Fruit fly (Drosophila melanogaster) whole organism, pupa: ENCODE measurements around the gene unc-13.
"Not testable (repeated sequence)": the region's sequence is repeated elsewhere in the genome, so short reads cannot be mapped to it uniquely, and the experiment has no call there.

Experiments
- CG10348 ChIP-seq: fragments of 200-800 bp; sonication (Bioruptor generic); IDR thresholded peaks from 2 replicates; pipeline ENCODE4 v1.3.6; 2022; ENCODE audit warnings: missing biosample characterization, missing genetic modification characterization
- CG12605 ChIP-seq: fragments of 200-800 bp; sonication (Bioruptor generic); IDR thresholded peaks from 2 replicates; pipeline ENCODE4 v1.3.6; 2022; ENCODE audit warnings: missing biosample characterization, missing genetic modification characterization
- CG13204 ChIP-seq: fragments of 200-800 bp; sonication (Bioruptor generic); optimal IDR thresholded peaks from 2 replicates; lab custom pipeline; 2018; ENCODE audit warnings: missing biosample characterization, mild to moderate bottlenecking, missing genetic modification characterization, moderate library complexity
- CG14655 ChIP-seq: fragments of 200-800 bp; sonication (Bioruptor generic); optimal IDR thresholded peaks from 3 replicates; lab custom pipeline; 2017; ENCODE audit warnings: mild to moderate bottlenecking, missing biosample characterization, missing genetic modification reagents, missing genetic modification characterization
- CG15710 ChIP-seq: fragments of 200-800 bp; sonication (Bioruptor generic); optimal IDR thresholded peaks from 2 replicates; lab custom pipeline; 2018; ENCODE audit warnings: missing biosample characterization, mild to moderate bottlenecking, missing genetic modification characterization, moderate library complexity
- CG17806 ChIP-seq: fragments of 200-800 bp; sonication (Bioruptor generic); optimal IDR thresholded peaks from 2 replicates; lab custom pipeline; 2018; ENCODE audit warnings: missing biosample characterization, mild to moderate bottlenecking, missing genetic modification characterization, moderate library complexity
- CG32121 ChIP-seq: fragments of 200-800 bp; sonication (Bioruptor generic); IDR thresholded peaks from 2 replicates; pipeline ENCODE4 v1.3.6; 2022; ENCODE audit warnings: missing biosample characterization, missing genetic modification characterization
- CG34367 ChIP-seq: fragments of 200-800 bp; sonication (Bioruptor generic); optimal IDR thresholded peaks from 2 replicates; lab custom pipeline; 2018; ENCODE audit warnings: missing biosample characterization, mild to moderate bottlenecking, missing genetic modification characterization
- CG4496 ChIP-seq: fragments of 200-800 bp; sonication (Bioruptor generic); IDR thresholded peaks from 3 replicates; pipeline ENCODE4 v1.3.6; 2022; ENCODE audit warnings: missing biosample characterization, missing genetic modification characterization
- CG8159 ChIP-seq: fragments of 200-800 bp; sonication (Bioruptor generic); optimal IDR thresholded peaks from 3 replicates; lab custom pipeline; 2018; ENCODE audit warnings: missing biosample characterization, mild to moderate bottlenecking, missing genetic modification characterization, moderate library complexity
- CG8301 ChIP-seq: fragments of 200-800 bp; sonication (Bioruptor generic); optimal IDR thresholded peaks from 2 replicates; lab custom pipeline; 2018; ENCODE audit warnings: missing biosample characterization, mild to moderate bottlenecking, missing genetic modification characterization
- CG9948 ChIP-seq: fragments of 200-800 bp; sonication (Bioruptor generic); optimal IDR thresholded peaks from 2 replicates; lab custom pipeline; 2018; ENCODE audit warnings: missing biosample characterization, mild to moderate bottlenecking, missing genetic modification characterization, moderate library complexity
- D1 ChIP-seq: fragments of 200-800 bp; sonication (Bioruptor generic); optimal IDR thresholded peaks from 2 replicates; lab custom pipeline; 2018; ENCODE audit warnings: missing biosample characterization, mild to moderate bottlenecking, missing genetic modification characterization, moderate library complexity
- EcR ChIP-seq: fragments of 200-800 bp; sonication (Bioruptor generic); optimal IDR thresholded peaks from 3 replicates; lab custom pipeline; 2019; ENCODE audit warnings: missing biosample characterization, missing genetic modification characterization, mild to moderate bottlenecking, moderate library complexity, missing genetic modification reagents
- Ets98B ChIP-seq: fragments of 200-800 bp; sonication (Bioruptor generic); IDR thresholded peaks from 2 replicates; pipeline ENCODE4 v1.3.6; 2022; ENCODE audit warnings: missing biosample characterization, missing genetic modification characterization
- Pif1A ChIP-seq: fragments of 200-800 bp; sonication (Bioruptor generic); optimal IDR thresholded peaks from 3 replicates; lab custom pipeline; 2016; ENCODE audit warnings: missing biosample characterization, missing genetic modification characterization
- Pif1B ChIP-seq: fragments of 200-800 bp; sonication (Bioruptor generic); optimal IDR thresholded peaks from 3 replicates; lab custom pipeline; 2016; ENCODE audit warnings: missing biosample characterization, missing genetic modification characterization
- Snoo ChIP-seq: fragments of 200-800 bp; sonication (Bioruptor generic); optimal IDR thresholded peaks from 3 replicates; lab custom pipeline; 2017; ENCODE audit warnings: missing biosample characterization, mild to moderate bottlenecking, missing genetic modification characterization, inconsistent platforms
- fd96Ca ChIP-seq: fragments of 200-800 bp; sonication (Bioruptor generic); IDR thresholded peaks from 3 replicates; pipeline ENCODE4 v1.3.6; 2022; ENCODE audit warnings: missing biosample characterization, missing genetic modification characterization
- gl ChIP-seq: fragments of 200-800 bp; sonication (Bioruptor generic); optimal IDR thresholded peaks from 2 replicates; lab custom pipeline; 2018; ENCODE audit warnings: missing biosample characterization, mild to moderate bottlenecking, missing genetic modification characterization
- rn ChIP-seq: fragments of 200-800 bp; sonication (Bioruptor generic); IDR thresholded peaks from 2 replicates; pipeline ENCODE4 v1.3.6; 2022; ENCODE audit warnings: missing biosample characterization, missing genetic modification characterization

The unc-13 gene

DNA sequence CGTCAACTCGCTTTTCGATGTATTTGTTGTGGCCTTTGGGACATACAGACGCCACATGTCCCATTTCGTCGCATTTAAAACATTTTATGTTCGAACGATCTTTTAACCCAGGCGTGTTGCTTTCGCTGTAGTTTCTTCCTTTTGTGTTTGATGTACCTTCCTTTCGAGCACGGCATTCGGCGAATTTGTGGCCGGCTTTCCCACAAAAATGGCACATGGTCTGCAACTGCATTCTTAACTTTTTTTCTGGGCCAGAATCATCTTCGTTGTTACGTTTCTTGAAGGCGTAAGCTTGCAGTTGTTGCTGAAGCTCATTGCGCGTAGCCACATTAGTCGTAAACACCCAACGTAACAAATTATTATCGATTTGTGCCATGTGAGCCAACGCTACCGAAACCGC lies at the start of gene unc-13:
Gene unc-13, minus strand, starts transcription at position 101 of the 400 bp plus-strand sequence.
- not testable (repeated sequence) for TF ChIP-seq Pif1A; CG12605 (GFP tag; lab: Robert Waterston, UW); CG9948 (tag; lab: Kevin White, UChicago)

DNA sequence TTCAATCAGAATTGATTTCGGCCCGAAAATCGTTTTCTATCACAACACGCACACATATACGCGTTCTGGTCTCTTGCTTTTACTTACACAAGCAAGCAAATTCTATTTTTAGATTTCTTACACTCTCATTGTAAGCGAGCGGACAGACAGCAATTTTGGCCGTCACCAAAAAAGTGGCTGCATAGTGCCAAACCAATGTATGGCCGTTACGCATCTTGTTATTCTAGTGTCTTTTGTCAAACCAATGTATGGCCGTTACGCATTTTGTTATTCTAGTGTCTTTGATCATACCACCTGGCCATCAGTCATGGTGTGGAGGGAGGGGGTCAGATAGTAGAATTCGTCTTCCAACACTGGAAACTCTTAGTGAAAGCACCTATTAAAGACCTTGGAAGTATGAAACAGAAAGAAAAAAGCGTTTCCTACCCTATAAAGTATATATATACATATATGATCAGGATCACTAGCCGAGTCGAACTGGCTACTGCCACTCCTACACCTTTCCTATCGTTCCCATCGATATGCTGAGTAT lies 49.0 kb upstream of the unc-13 start:
- TF ChIP-seq CG15710 (tag; lab: Kevin White, UChicago) (no peak), Ets98B (no peak), CG8159 (tag; lab: Kevin White, UChicago) (no peak), CG10348 (no peak), rn (GFP tag; lab: Robert Waterston, UW) (no peak), D1 (tag; lab: Kevin White, UChicago) (no peak), CG34367 (tag; lab: Kevin White, UChicago) (no peak), CG8301 (tag; lab: Kevin White, UChicago) (no peak), CG12605 (GFP tag; lab: Robert Waterston, UW) (no peak), CG4496 (GFP tag; lab: Robert Waterston, UW) (no peak), Pif1A (no peak), CG14655 (GFP tag; lab: Kevin White, UChicago) (no peak), CG9948 (tag; lab: Kevin White, UChicago) (no peak), gl (no peak), CG32121 (GFP tag; lab: Robert Waterston, UW) (no peak), CG17806 (tag; lab: Kevin White, UChicago) (no peak), Snoo (tag; lab: Kevin White, UChicago) (no peak), CG13204 (GFP tag; lab: Kevin White, UChicago) (no peak)
- TF ChIP-seq, all 21 proteins: peak for 0

DNA sequence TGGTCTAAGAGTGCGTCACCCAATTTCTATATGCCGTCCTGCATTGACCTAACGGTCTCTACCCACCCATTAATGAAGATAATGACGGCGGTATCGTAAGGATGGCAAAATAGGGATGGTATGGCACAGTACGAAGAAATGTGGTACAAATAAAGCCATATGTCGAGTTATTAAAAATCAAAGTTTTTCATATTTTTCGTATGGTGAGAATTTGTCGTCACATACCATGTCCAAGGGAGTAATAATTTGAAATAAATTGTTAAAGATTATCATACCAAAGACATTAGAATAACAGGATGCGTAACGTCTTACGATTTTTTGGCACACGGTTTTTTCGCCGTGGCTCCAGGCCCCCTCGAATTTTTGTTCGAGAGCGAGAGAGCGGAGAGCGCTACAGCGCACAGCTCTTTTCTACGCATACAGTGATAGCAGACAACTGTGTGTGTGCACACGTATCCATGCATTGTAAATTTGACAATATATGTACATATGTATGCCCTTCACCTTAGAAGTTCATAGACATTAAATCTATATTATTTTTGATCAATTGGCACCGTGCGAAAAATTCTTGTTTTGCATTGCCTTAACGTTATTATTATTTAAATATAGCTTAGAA lies 47.9 kb upstream of the unc-13 start:
- no peak for TF ChIP-seq Pif1A
- TF ChIP-seq CG15710 (tag; lab: Kevin White, UChicago): no peak
- no peak for TF ChIP-seq CG12605 (GFP tag; lab: Robert Waterston, UW)
- TF ChIP-seq CG9948 (tag; lab: Kevin White, UChicago): no peak
- no peak for TF ChIP-seq gl
- no peak for TF ChIP-seq Ets98B
- TF ChIP-seq CG13204 (GFP tag; lab: Kevin White, UChicago): no peak
- TF ChIP-seq CG34367 (tag; lab: Kevin White, UChicago): no peak
- TF ChIP-seq Snoo (tag; lab: Kevin White, UChicago): no peak
- TF ChIP-seq CG14655 (GFP tag; lab: Kevin White, UChicago): no peak
- no peak for TF ChIP-seq CG32121 (GFP tag; lab: Robert Waterston, UW)
- TF ChIP-seq CG10348: no peak
- TF ChIP-seq CG8301 (tag; lab: Kevin White, UChicago): no peak
- no peak for TF ChIP-seq Pif1B (GFP tag; lab: Kevin White, UChicago)
- no peak for TF ChIP-seq fd96Ca (GFP tag; lab: Robert Waterston, UW)
- no peak for TF ChIP-seq rn (GFP tag; lab: Robert Waterston, UW)
- TF ChIP-seq D1 (tag; lab: Kevin White, UChicago): no peak
- no peak for TF ChIP-seq CG8159 (tag; lab: Kevin White, UChicago)
- no peak for TF ChIP-seq EcR (GFP tag; lab: Kevin White, UChicago)
- TF ChIP-seq, all 21 proteins: peak for 0

DNA sequence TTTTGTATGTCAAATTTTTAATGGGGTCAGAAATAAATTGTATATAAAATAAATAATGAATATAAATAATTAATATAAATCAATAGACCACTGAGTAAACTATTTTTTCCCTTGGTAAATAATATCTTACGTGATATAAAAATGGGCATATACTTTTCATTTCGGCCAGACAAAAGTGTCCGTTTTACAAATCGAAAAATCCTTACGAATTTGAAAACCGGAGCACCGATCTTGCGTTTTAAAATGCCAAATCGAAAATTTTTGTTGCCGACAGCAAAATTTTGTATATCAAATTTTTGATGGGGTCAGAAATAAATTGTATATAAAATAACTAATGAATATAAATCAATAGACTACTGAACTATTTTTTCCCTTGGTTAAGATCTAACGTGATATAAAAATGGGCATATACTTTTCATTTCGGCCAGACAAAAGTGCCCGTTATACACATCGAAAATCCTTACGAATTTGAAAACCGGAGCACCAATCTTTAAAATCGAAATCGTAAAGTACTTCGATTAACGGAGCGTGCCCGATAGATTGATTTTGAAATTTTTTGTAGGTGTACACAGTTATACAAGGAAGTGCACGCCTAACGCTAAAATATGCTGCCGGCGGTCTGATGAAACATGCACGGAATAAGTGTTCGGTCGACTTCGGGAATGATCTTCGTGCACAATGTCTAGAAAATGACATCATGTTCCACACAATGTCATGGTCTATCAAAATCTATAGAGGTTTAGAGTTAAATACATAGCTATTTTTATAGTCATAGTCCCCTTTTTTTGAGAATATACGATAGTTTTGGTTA lies 47.2 kb upstream of the unc-13 start:
- TF ChIP-seq rn (GFP tag; lab: Robert Waterston, UW) (no peak), fd96Ca (GFP tag; lab: Robert Waterston, UW) (no peak), Pif1B (GFP tag; lab: Kevin White, UChicago) (no peak), CG9948 (tag; lab: Kevin White, UChicago) (no peak), Snoo (tag; lab: Kevin White, UChicago) (no peak), CG32121 (GFP tag; lab: Robert Waterston, UW) (no peak), Ets98B (no peak), CG8159 (tag; lab: Kevin White, UChicago) (no peak), CG13204 (GFP tag; lab: Kevin White, UChicago) (no peak), CG8301 (tag; lab: Kevin White, UChicago) (no peak), CG4496 (GFP tag; lab: Robert Waterston, UW) (no peak), CG12605 (GFP tag; lab: Robert Waterston, UW) (no peak), CG10348 (no peak)

DNA sequence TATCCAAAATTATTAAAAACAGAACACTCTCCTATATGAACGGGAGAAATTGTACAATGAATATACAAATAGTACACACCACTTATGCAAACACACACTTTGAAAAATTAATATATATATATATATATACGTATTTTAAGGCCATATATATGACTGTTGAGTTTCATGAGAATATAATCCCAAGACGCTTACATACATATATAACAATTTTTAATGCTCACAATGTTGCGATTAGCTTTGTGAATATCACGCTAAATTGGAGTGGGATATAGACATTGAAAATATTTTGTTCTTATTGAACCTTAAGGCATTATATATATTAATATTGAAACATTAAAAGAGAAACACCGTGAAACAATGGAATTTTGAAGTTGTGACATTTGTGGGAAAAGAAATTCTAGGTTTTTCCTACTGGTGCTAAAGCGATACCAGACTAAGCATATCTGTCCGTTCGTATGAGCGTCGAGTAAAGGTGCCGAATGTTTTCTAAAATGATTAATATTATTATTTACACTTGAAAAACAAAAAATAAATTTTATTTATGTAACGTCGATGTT lies 46.0 kb upstream of the unc-13 start, which contains the start of gene 4E-T:
Gene 4E-T, minus strand, starts transcription at position 300 of the 557 bp plus-strand sequence.
- no peak for TF ChIP-seq CG14655 (GFP tag; lab: Kevin White, UChicago)
- TF ChIP-seq CG32121 (GFP tag; lab: Robert Waterston, UW): no peak
- peak; percentile 37 for TF ChIP-seq D1 (tag; lab: Kevin White, UChicago)
